Fruit fly (Drosophila melanogaster) ovary, adult (tissue): Measurements from ENCODE around the gene GstD4.
A peak's percentile ranks its signal among the peaks of the same experiment; 100 is the strongest.

Experiments
- CG17801 ChIP-seq: fragments of 200-800 bp; optimal IDR thresholded peaks from 2 replicates; lab custom pipeline; 2019; ENCODE audit warnings: missing biosample characterization, mild to moderate bottlenecking, missing genetic modification characterization, moderate library complexity; ENCODE audit not compliant: partially characterized antibody

GstD4 gene

dm6 chr3R:12383784-12384183 is 9.9 kb downstream of the GstD4 start:
- TF ChIP-seq CG17801 (GFP tag; lab: Kevin White, UChicago) = no peak

- TF ChIP-seq CG17801 (GFP tag; lab: Kevin White, UChicago) = no peak
These were observed 10.4 kb downstream of the GstD4 start for dm6 chr3R:12384274-12384673.

- TF ChIP-seq CG17801 (GFP tag; lab: Kevin White, UChicago) = no peak
These were observed 12.0 kb downstream of the GstD4 start, which contains the start of gene Sol1 for dm6 chr3R:12385949-12386348. Gene Sol1, plus strand, starts transcription at chr3R:12386249.

- no peak for TF ChIP-seq CG17801 (GFP tag; lab: Kevin White, UChicago)
These were observed 13.1 kb downstream of the GstD4 start, which contains the start of gene CG33098 for dm6 chr3R:12386965-12387364. Gene CG33098, plus strand, starts transcription at chr3R:12387188.

- TF ChIP-seq CG17801 (GFP tag; lab: Kevin White, UChicago) = no peak
These were observed 22.0 kb downstream of the GstD4 start, which contains the start of the genes CG10096 and CG10097 for dm6 chr3R:12395880-12396279. Gene CG10096, minus strand, starts transcription at chr3R:12395980. Gene CG10097, minus strand, starts transcription at chr3R:12395980.

dm6 chr3R:12398054-12398453 is 24.2 kb downstream of the GstD4 start:
- peak; percentile 19 for TF ChIP-seq CG17801 (GFP tag; lab: Kevin White, UChicago)

dm6 chr3R:12398620-12399247 is 24.8 kb downstream of the GstD4 start, which contains the start of gene Cyp9f3:
Gene Cyp9f3, minus strand, starts transcription at chr3R:12398929.
- no peak for TF ChIP-seq CG17801 (GFP tag; lab: Kevin White, UChicago)

- peak; percentile 67 for TF ChIP-seq CG17801 (GFP tag; lab: Kevin White, UChicago)
These were observed 27.9 kb downstream of the GstD4 start, which contains the start of gene DNAlig3 for dm6 chr3R:12401672-12402296. Gene DNAlig3, minus strand, starts transcription at chr3R:12401839.

- TF ChIP-seq CG17801 (GFP tag; lab: Kevin White, UChicago) = peak; percentile 100
These were observed 29.0 kb downstream of the GstD4 start for dm6 chr3R:12402935-12403334.

dm6 chr3R:12405134-12405533 is 31.2 kb downstream of the GstD4 start:
- TF ChIP-seq CG17801 (GFP tag; lab: Kevin White, UChicago) = no peak

- TF ChIP-seq CG17801 (GFP tag; lab: Kevin White, UChicago) = no peak
These were observed 32.0 kb downstream of the GstD4 start, which contains the start of gene Cyp9f2 for dm6 chr3R:12405928-12406234. Gene Cyp9f2, minus strand, starts transcription at chr3R:12406028.

- TF ChIP-seq CG17801 (GFP tag; lab: Kevin White, UChicago) = peak; percentile 75
These were observed 32.6 kb downstream of the GstD4 start, which contains the start of gene CG5167 for dm6 chr3R:12406235-12407196. Gene CG5167, plus strand, starts transcription at chr3R:12406532.

dm6 chr3R:12408160-12408559 is 34.3 kb downstream of the GstD4 start, which contains the start of gene CG5196:
Gene CG5196, plus strand, starts transcription at chr3R:12408316.
- peak; percentile 25 for TF ChIP-seq CG17801 (GFP tag; lab: Kevin White, UChicago)

dm6 chr3R:12411449-12411848 is 37.5 kb downstream of the GstD4 start:
- TF ChIP-seq CG17801 (GFP tag; lab: Kevin White, UChicago) = no peak
